Fruit fly (Drosophila melanogaster) whole organism: Measurements from ENCODE around the gene bero.

Experiments used
- CG8478 ChIP-seq: fragments of >200 bp; optimal IDR thresholded peaks from 2 replicates; lab custom pipeline; 2018; ENCODE audit warnings: inconsistent platforms
- Dll ChIP-seq: fragments of >200 bp; optimal IDR thresholded peaks from 2 replicates; lab custom pipeline; 2017
- pan ChIP-seq: fragments of >200 bp; optimal IDR thresholded peaks from 2 replicates; lab custom pipeline; 2017
- psq ChIP-seq: fragments of >200 bp; optimal IDR thresholded peaks from 2 replicates; lab custom pipeline; 2017
- usp ChIP-seq: fragments of >200 bp; optimal IDR thresholded peaks from 2 replicates; lab custom pipeline; 2017; ENCODE audit warnings: missing biosample characterization, missing genetic modification characterization, mixed read lengths

dm6 chr2L:20851592-20851991, 6.9 kb upstream of the bero start:
- no peak for TF ChIP-seq pan (lab: Kevin White, UChicago)
- TF ChIP-seq usp (GFP tag; lab: Kevin White, UChicago) = no peak
- TF ChIP-seq psq (lab: Kevin White, UChicago) = no peak
- TF ChIP-seq CG8478 (lab: Kevin White, UChicago) = no peak
- TF ChIP-seq Dll = no peak
